Worm (Caenorhabditis elegans) whole organism, late embryonic: ENCODE measurements around the gene cutl-5.

Experiments used
- K09A11.1 ChIP-seq: sonication (generic microtip); optimal IDR thresholded peaks from 2 replicates; lab custom pipeline; 2017; ENCODE audit warnings: antibody characterized with exemption, mild to moderate bottlenecking, missing genetic modification characterization, missing compliant biosample characterization; ENCODE audit not compliant: insufficient read depth
- ceh-31 ChIP-seq: sonication (generic microtip); optimal IDR thresholded peaks from 2 replicates; lab custom pipeline; 2016; ENCODE audit warnings: missing genetic modification characterization, missing compliant biosample characterization
- elt-2 ChIP-seq: sonication (generic microtip); optimal IDR thresholded peaks from 2 replicates; lab custom pipeline; 2016; ENCODE audit warnings: missing genetic modification reagents, missing genetic modification characterization, missing compliant biosample characterization
- nfya-1 ChIP-seq: sonication (generic microtip); optimal IDR thresholded peaks from 2 replicates; lab custom pipeline; 2017; ENCODE audit warnings: missing genetic modification characterization, mild to moderate bottlenecking, missing compliant biosample characterization, antibody characterized with exemption, moderate library complexity
- nhr-11 ChIP-seq: fragments of 150-350 bp; optimal IDR thresholded peaks from 2 replicates; lab custom pipeline; 2014; ENCODE audit warnings: missing biosample characterization, missing genetic modification characterization
- pha-4 ChIP-seq: fragments of 150-350 bp; optimal IDR thresholded peaks from 2 replicates; lab custom pipeline; 2018; ENCODE audit warnings: missing biosample characterization, missing genetic modification reagents, missing genetic modification characterization
- tbx-2 ChIP-seq: sonication (generic microtip); optimal IDR thresholded peaks from 2 replicates; lab custom pipeline; 2016; ENCODE audit warnings: missing genetic modification characterization, missing compliant biosample characterization
- unc-3 ChIP-seq, 2 experiments: fragments of 200-800 bp in 1 of 2; sonication (Bioruptor generic) in 1 of 2; sonication (generic microtip) in 1 of 2; conservative IDR thresholded peaks in 1 of 2; optimal IDR thresholded peaks in 1 of 2; 2 replicates each; pipeline versions ENCODE4 v1.3.6 to Lab custom; 2016 to 2022; ENCODE audit warnings: missing compliant biosample characterization in 2 of 2, missing genetic modification characterization in 2 of 2, missing genetic modification reagents in 1 of 2
- unc-55 ChIP-seq: sonication (generic microtip); optimal IDR thresholded peaks from 2 replicates; lab custom pipeline; 2017; ENCODE audit warnings: missing biosample characterization, missing genetic modification reagents, missing genetic modification characterization

DNA sequence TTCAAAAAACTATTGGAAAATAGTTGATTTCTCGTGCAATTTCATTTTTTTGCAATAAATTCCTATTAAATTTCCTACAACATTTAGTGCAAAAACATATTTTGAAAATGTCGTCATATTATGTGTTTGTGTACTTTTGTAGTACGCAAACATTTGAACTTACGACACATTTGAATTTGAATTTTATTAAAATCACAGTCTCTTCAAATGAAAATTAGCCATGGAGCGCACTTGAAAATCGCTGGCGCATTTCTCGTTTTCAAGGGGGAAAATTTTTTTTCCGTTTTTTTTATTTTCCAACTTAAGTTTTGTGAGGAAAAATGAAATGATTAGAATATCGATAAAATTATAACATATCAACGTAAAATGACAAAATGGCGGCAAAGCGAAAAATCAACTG is 31.8 kb upstream of the cutl-5 start:
- no peak for TF ChIP-seq elt-2
- TF ChIP-seq tbx-2 (tag; lab: Kevin White, UChicago) = no peak
- no peak for TF ChIP-seq K09A11.1 (tag; lab: Kevin White, UChicago)
- no peak for TF ChIP-seq nfya-1 (tag; lab: Kevin White, UChicago)
- TF ChIP-seq nhr-11 = no peak
- TF ChIP-seq pha-4 (tag; lab: Kevin White, UChicago) = no peak
- TF ChIP-seq ceh-31 (tag; lab: Kevin White, UChicago) = no peak
- TF ChIP-seq unc-3 (GFP tag; conservative IDR thresholded peaks at IDR 0.05; lab: Robert Waterston, UW) = no peak
- no peak for TF ChIP-seq unc-3 (tag; optimal IDR thresholded peaks at IDR 0.05; lab: Kevin White, UChicago)
- no peak for TF ChIP-seq unc-55 (GFP tag; lab: Kevin White, UChicago)
